Fruit fly (Drosophila melanogaster) whole organism, embryonic: ENCODE results near the gene CG7916.

ENCODE experiments used
- Ada2b ChIP-seq: fragments of 200-800 bp; sonication (Bioruptor generic); IDR thresholded peaks from 2 replicates; pipeline ENCODE4 v1.3.6; 2022; ENCODE audit warnings: missing biosample characterization, missing genetic modification characterization
- CG11085 ChIP-seq: fragments of 200-800 bp; sonication (Bioruptor generic); IDR thresholded peaks from 2 replicates; pipeline ENCODE4 v1.3.6; 2022; ENCODE audit warnings: missing biosample characterization, missing genetic modification characterization
- CG13123 ChIP-seq: fragments of 200-800 bp; sonication (Bioruptor generic); optimal IDR thresholded peaks from 2 replicates; lab custom pipeline; 2016; ENCODE audit warnings: missing biosample characterization, missing genetic modification characterization
- CG13894 ChIP-seq: fragments of 200-800 bp; sonication (Bioruptor generic); optimal IDR thresholded peaks from 3 replicates; lab custom pipeline; 2018; ENCODE audit warnings: missing biosample characterization, mild to moderate bottlenecking, missing genetic modification characterization, moderate library complexity
- CG17361 ChIP-seq: fragments of 200-800 bp; sonication (Bioruptor generic); IDR thresholded peaks from 3 replicates; pipeline ENCODE4 v1.3.6; 2022; ENCODE audit warnings: missing biosample characterization, missing genetic modification characterization
- CG17912 ChIP-seq: fragments of 200-800 bp; sonication (Bioruptor generic); optimal IDR thresholded peaks from 2 replicates; lab custom pipeline; 2018; ENCODE audit warnings: missing biosample characterization, mild to moderate bottlenecking, missing genetic modification characterization
- CG1832 ChIP-seq: fragments of 200-800 bp; sonication (Bioruptor generic); optimal IDR thresholded peaks from 2 replicates; lab custom pipeline; 2017; ENCODE audit warnings: missing biosample characterization, mild to moderate bottlenecking, missing genetic modification characterization, inconsistent platforms
- CG18764 ChIP-seq: fragments of 200-800 bp; sonication (Bioruptor generic); optimal IDR thresholded peaks from 3 replicates; lab custom pipeline; 2016; ENCODE audit warnings: missing biosample characterization, missing genetic modification characterization
- CG2116 ChIP-seq: fragments of 200-800 bp; sonication (Bioruptor generic); optimal IDR thresholded peaks from 3 replicates; lab custom pipeline; 2018; ENCODE audit warnings: missing biosample characterization, mild to moderate bottlenecking, missing genetic modification characterization
- CG30020 ChIP-seq: fragments of 200-800 bp; optimal IDR thresholded peaks from 2 replicates; lab custom pipeline; 2019; ENCODE audit warnings: missing biosample characterization, mild to moderate bottlenecking, missing genetic modification characterization, moderate library complexity
- CG34224 ChIP-seq: fragments of 200-800 bp; sonication (Bioruptor generic); IDR thresholded peaks from 3 replicates; pipeline ENCODE4 v1.3.6; 2022; ENCODE audit warnings: missing biosample characterization, missing genetic modification characterization; ENCODE audit not compliant: partially characterized antibody
- CG4282 ChIP-seq: fragments of 200-800 bp; sonication (Bioruptor generic); optimal IDR thresholded peaks from 2 replicates; lab custom pipeline; 2016; ENCODE audit warnings: missing biosample characterization, missing genetic modification characterization
- CG4404 ChIP-seq: fragments of 200-800 bp; sonication (Bioruptor generic); IDR thresholded peaks from 2 replicates; pipeline ENCODE4 v1.3.6; 2022; ENCODE audit warnings: missing biosample characterization, missing genetic modification characterization
- CG6813 ChIP-seq: fragments of 200-800 bp; sonication (Bioruptor generic); optimal IDR thresholded peaks from 2 replicates; lab custom pipeline; 2017; ENCODE audit warnings: missing biosample characterization, missing genetic modification characterization, mild to moderate bottlenecking, moderate library complexity, missing genetic modification reagents
- CG7928 ChIP-seq: fragments of 200-800 bp; sonication (Bioruptor generic); optimal IDR thresholded peaks from 2 replicates; lab custom pipeline; 2017; ENCODE audit warnings: missing biosample characterization, mild to moderate bottlenecking, missing genetic modification characterization
- CG7963 ChIP-seq: fragments of 200-800 bp; sonication (Bioruptor generic); IDR thresholded peaks from 3 replicates; pipeline ENCODE4 v1.3.6; 2022; ENCODE audit warnings: missing biosample characterization, missing genetic modification characterization; ENCODE audit not compliant: partially characterized antibody
- CG9437 ChIP-seq: fragments of 200-800 bp; sonication (Bioruptor generic); optimal IDR thresholded peaks from 2 replicates; lab custom pipeline; 2018; ENCODE audit warnings: missing biosample characterization, mild to moderate bottlenecking, missing genetic modification characterization
- CG9727 ChIP-seq: fragments of 200-800 bp; sonication (Bioruptor generic); optimal IDR thresholded peaks from 3 replicates; lab custom pipeline; 2017; ENCODE audit warnings: missing biosample characterization, mild to moderate bottlenecking, missing genetic modification characterization
- CG9797 ChIP-seq: fragments of 200-800 bp; sonication (Bioruptor generic); optimal IDR thresholded peaks from 3 replicates; lab custom pipeline; 2018; ENCODE audit warnings: missing biosample characterization, mild to moderate bottlenecking, missing genetic modification characterization
- CG9876 ChIP-seq: fragments of 200-800 bp; sonication (Bioruptor generic); optimal IDR thresholded peaks from 2 replicates; lab custom pipeline; 2016; ENCODE audit warnings: missing biosample characterization, missing genetic modification characterization
- CG9932 ChIP-seq: fragments of 200-800 bp; sonication (Bioruptor generic); IDR thresholded peaks from 2 replicates; pipeline ENCODE4 v1.3.6; 2022; ENCODE audit warnings: missing biosample characterization, missing genetic modification characterization
- Dad ChIP-seq: fragments of 200-800 bp; sonication (Bioruptor generic); optimal IDR thresholded peaks from 3 replicates; lab custom pipeline; 2016; ENCODE audit warnings: missing biosample characterization, missing genetic modification characterization
- MTF-1 ChIP-seq: fragments of 200-800 bp; sonication (Bioruptor generic); optimal IDR thresholded peaks from 2 replicates; lab custom pipeline; 2018; ENCODE audit warnings: missing biosample characterization, mild to moderate bottlenecking, missing genetic modification characterization, borderline replicate concordance
- Meics ChIP-seq: fragments of 200-800 bp; sonication (Bioruptor generic); optimal IDR thresholded peaks from 2 replicates; lab custom pipeline; 2017; ENCODE audit warnings: missing biosample characterization, mild to moderate bottlenecking, missing genetic modification characterization
- Mrtf ChIP-seq: fragments of 200-800 bp; sonication (Bioruptor generic); IDR thresholded peaks from 3 replicates; pipeline ENCODE4 v1.3.6; 2022; ENCODE audit warnings: missing biosample characterization, missing genetic modification characterization
- NK7.1 ChIP-seq: fragments of 200-800 bp; sonication (Bioruptor generic); optimal IDR thresholded peaks from 3 replicates; lab custom pipeline; 2016; ENCODE audit warnings: missing biosample characterization, missing genetic modification characterization
- NfI ChIP-seq: fragments of 200-800 bp; sonication (Bioruptor generic); optimal IDR thresholded peaks from 3 replicates; lab custom pipeline; 2018; ENCODE audit warnings: missing biosample characterization, mild to moderate bottlenecking, missing genetic modification characterization, moderate library complexity
- Sin3A ChIP-seq: fragments of >200 bp; optimal IDR thresholded peaks from 2 replicates; lab custom pipeline; 2018
- Stat92E ChIP-seq, 3 experiments: fragments of >200 bp in 2 of 3; fragments of 200-800 bp in 1 of 3; sonication (Bioruptor generic) in 1 of 3; optimal IDR thresholded peaks; 2 replicates each; lab custom pipeline; 2017 to 2019; ENCODE audit warnings: missing biosample characterization in 3 of 3, missing genetic modification characterization in 3 of 3, mild to moderate bottlenecking in 1 of 3, moderate library complexity in 1 of 3
- Trl ChIP-seq, 3 experiments: fragments of >200 bp in 2 of 3; fragments of 200-800 bp in 1 of 3; sonication (Bioruptor generic) in 1 of 3; optimal IDR thresholded peaks; 2 replicates in 1 of 3; 3 replicates in 2 of 3; lab custom pipeline; 2016 to 2017; ENCODE audit warnings: missing biosample characterization in 1 of 3, missing genetic modification characterization in 1 of 3
- al ChIP-seq: fragments of 200-800 bp; sonication (Bioruptor generic); IDR thresholded peaks from 2 replicates; pipeline ENCODE4 v1.3.6; 2022; ENCODE audit warnings: missing biosample characterization, missing genetic modification characterization
- bigmax ChIP-seq: fragments of 200-800 bp; sonication (Bioruptor generic); optimal IDR thresholded peaks from 2 replicates; lab custom pipeline; 2018; ENCODE audit warnings: missing biosample characterization, mild to moderate bottlenecking, missing genetic modification characterization
- croc ChIP-seq: fragments of 200-800 bp; sonication (Bioruptor generic); conservative IDR thresholded peaks from 3 replicates; pipeline ENCODE4 v1.3.6; 2022; ENCODE audit warnings: missing biosample characterization, missing genetic modification characterization
- crol ChIP-seq: fragments of 200-800 bp; sonication (Bioruptor generic); IDR thresholded peaks from 2 replicates; pipeline ENCODE4 v1.3.6; 2022; ENCODE audit warnings: missing biosample characterization, missing genetic modification characterization
- dimm ChIP-seq: fragments of 200-800 bp; sonication (Bioruptor generic); IDR thresholded peaks from 2 replicates; pipeline ENCODE4 v1.3.6; 2022; ENCODE audit warnings: missing biosample characterization, missing genetic modification characterization
- esg ChIP-seq: fragments of 200-800 bp; sonication (Bioruptor generic); conservative IDR thresholded peaks from 2 replicates; pipeline ENCODE4 v1.3.6; 2022; ENCODE audit warnings: missing biosample characterization, missing genetic modification characterization
- ftz-f1 ChIP-seq: fragments of 200-800 bp; sonication (Bioruptor generic); optimal IDR thresholded peaks from 2 replicates; lab custom pipeline; 2016; ENCODE audit warnings: missing biosample characterization, missing genetic modification characterization
- fu2 ChIP-seq: fragments of 200-800 bp; sonication (Bioruptor generic); optimal IDR thresholded peaks from 2 replicates; lab custom pipeline; 2016; ENCODE audit warnings: missing biosample characterization, missing genetic modification characterization
- ind ChIP-seq: fragments of 200-800 bp; sonication (Bioruptor generic); optimal IDR thresholded peaks from 3 replicates; lab custom pipeline; 2016; ENCODE audit warnings: missing biosample characterization, missing genetic modification characterization
- knrl ChIP-seq: fragments of 200-800 bp; sonication (Bioruptor generic); IDR thresholded peaks from 3 replicates; pipeline ENCODE4 v1.3.6; 2022; ENCODE audit warnings: missing biosample characterization, missing genetic modification characterization; ENCODE audit not compliant: partially characterized antibody
- luna ChIP-seq: fragments of 200-800 bp; sonication (Bioruptor generic); optimal IDR thresholded peaks from 2 replicates; lab custom pipeline; 2016; ENCODE audit warnings: missing biosample characterization, missing genetic modification characterization
- pfk ChIP-seq: fragments of 200-800 bp; sonication (Bioruptor generic); optimal IDR thresholded peaks from 2 replicates; lab custom pipeline; 2018; ENCODE audit warnings: missing biosample characterization, mild to moderate bottlenecking, missing genetic modification characterization, moderate library complexity
- pum ChIP-seq: fragments of 200-800 bp; sonication (Bioruptor generic); optimal IDR thresholded peaks from 2 replicates; lab custom pipeline; 2016; ENCODE audit warnings: missing biosample characterization, missing genetic modification characterization
- row ChIP-seq: fragments of 200-800 bp; sonication (Bioruptor generic); IDR thresholded peaks from 3 replicates; pipeline ENCODE4 v1.3.6; 2022; ENCODE audit warnings: missing biosample characterization, missing genetic modification characterization
- sc ChIP-seq, 3 experiments: fragments of >200 bp in 2 of 3; fragments of 200-800 bp in 1 of 3; sonication (Bioruptor generic) in 1 of 3; optimal IDR thresholded peaks; 2 replicates in 2 of 3; 3 replicates in 1 of 3; lab custom pipeline; 2017; ENCODE audit warnings: mild to moderate bottlenecking in 1 of 3, missing biosample characterization in 1 of 3, missing genetic modification characterization in 1 of 3, missing genetic modification reagents in 1 of 3
- sens-2 ChIP-seq: fragments of 200-800 bp; sonication (Bioruptor generic); IDR thresholded peaks from 2 replicates; pipeline ENCODE4 v1.3.6; 2022; ENCODE audit warnings: missing biosample characterization, missing genetic modification characterization
- sug ChIP-seq: fragments of 200-800 bp; optimal IDR thresholded peaks from 2 replicates; lab custom pipeline; 2019; ENCODE audit warnings: missing biosample characterization, mild to moderate bottlenecking, missing genetic modification characterization, moderate library complexity

Gene CG7916

dm6 chr2L:13835002-13835910, 11.3 kb upstream of the CG7916 start, which contains the start of the genes mRpS23 and CenG1A (continued):
- peak; percentile 93 for TF ChIP-seq crol (GFP tag; lab: Robert Waterston, UW)
- no peak for TF ChIP-seq Trl (optimal IDR thresholded peaks at IDR 0.05; lab: Kevin White, UChicago)
- peak; percentile 100 for TF ChIP-seq Trl (GFP tag; optimal IDR thresholded peaks at IDR 0.05; lab: Kevin White, UChicago)
- peak; percentile 94 for TF ChIP-seq CG9797 (GFP tag; lab: Kevin White, UChicago)
- peak; percentile 100 for TF ChIP-seq Dad
- peak; percentile 89 for TF ChIP-seq bigmax
- TF ChIP-seq CG34224 (GFP tag; lab: Robert Waterston, UW) = peak; percentile 81
- peak; percentile 95 for TF ChIP-seq CG2116
- TF ChIP-seq Stat92E (GFP tag; optimal IDR thresholded peaks at IDR 0.05; lab: Kevin White, UChicago) = peak in 1 of 3 experiments; percentile 99
- peak; percentile 87 for TF ChIP-seq knrl (GFP tag; lab: Robert Waterston, UW)
- peak; percentile 96 for TF ChIP-seq CG9437 (GFP tag; lab: Kevin White, UChicago)
- peak; percentile 100 for TF ChIP-seq NfI (GFP tag; lab: Kevin White, UChicago)
- TF ChIP-seq CG9727 (GFP tag; lab: Kevin White, UChicago) = peak; percentile 99
- TF ChIP-seq pfk (GFP tag; lab: Kevin White, UChicago) = peak; percentile 81
- peak; percentile 100 for TF ChIP-seq CG6813 (GFP tag; lab: Kevin White, UChicago)
- peak; percentile 92 for TF ChIP-seq CG30020 (tag; lab: Kevin White, UChicago)
- TF ChIP-seq esg (GFP tag; lab: Robert Waterston, UW) = peak; percentile 100
- peak; percentile 94 for TF ChIP-seq ftz-f1 (GFP tag; lab: Kevin White, UChicago)
- TF ChIP-seq dimm = peak; percentile 99
- peak; percentile 100 for TF ChIP-seq row (GFP tag; lab: Robert Waterston, UW)
- TF ChIP-seq sc (optimal IDR thresholded peaks at IDR 0.05; lab: Kevin White, UChicago) = no peak
- peak; percentile 99 for TF ChIP-seq sc (GFP tag; optimal IDR thresholded peaks at IDR 0.05; lab: Kevin White, UChicago)
- peak; percentile 74; the same call in 2 of the 3 replicates for TF ChIP-seq CG7963 (GFP tag; lab: Robert Waterston, UW)
- TF ChIP-seq CG13123 (GFP tag; lab: Kevin White, UChicago) = peak; percentile 99
- peak; percentile 100 for TF ChIP-seq CG4404 (GFP tag; lab: Robert Waterston, UW)
- peak; percentile 100 for TF ChIP-seq sens-2 (GFP tag; lab: Robert Waterston, UW)
- TF ChIP-seq CG1832 (GFP tag; lab: Kevin White, UChicago) = no peak
- TF ChIP-seq fu2 (GFP tag; lab: Kevin White, UChicago) = peak; percentile 100
- peak; percentile 99 for TF ChIP-seq CG18764 (GFP tag; lab: Kevin White, UChicago)
- peak; percentile 100 for TF ChIP-seq Meics (GFP tag; lab: Kevin White, UChicago)
- peak; percentile 100 for TF ChIP-seq CG9932 (GFP tag; lab: Robert Waterston, UW)
- peak; percentile 99 for TF ChIP-seq sug
- TF ChIP-seq ind (GFP tag; lab: Kevin White, UChicago) = peak; percentile 100
- TF ChIP-seq Sin3A (lab: Kevin White, UChicago) = peak; percentile 55
- peak; percentile 100 for TF ChIP-seq Ada2b (GFP tag; lab: Robert Waterston, UW)
- TF ChIP-seq al (GFP tag; lab: Robert Waterston, UW) = peak; percentile 100
- peak; percentile 99 for TF ChIP-seq NK7.1
- peak; percentile 100 for TF ChIP-seq croc (GFP tag; lab: Robert Waterston, UW)
- peak; percentile 99 for TF ChIP-seq MTF-1 (GFP tag; lab: Kevin White, UChicago)
- TF ChIP-seq pum (GFP tag; lab: Kevin White, UChicago) = peak; percentile 100
- TF ChIP-seq CG17912 (GFP tag; lab: Kevin White, UChicago) = peak; percentile 99
- peak; percentile 88 for TF ChIP-seq CG7928 (GFP tag; lab: Kevin White, UChicago)
- TF ChIP-seq luna (GFP tag; lab: Kevin White, UChicago) = peak; percentile 99
- TF ChIP-seq Mrtf (GFP tag; lab: Robert Waterston, UW) = peak; percentile 100
- TF ChIP-seq CG17361 (GFP tag; lab: Robert Waterston, UW) = peak; percentile 99
- TF ChIP-seq CG9876 (GFP tag; lab: Kevin White, UChicago) = peak; percentile 99
- TF ChIP-seq CG13894 (tag; lab: Kevin White, UChicago) = peak; percentile 99
- TF ChIP-seq CG4282 (GFP tag; lab: Kevin White, UChicago) = peak; percentile 99
- TF ChIP-seq CG11085 (GFP tag; lab: Robert Waterston, UW) = peak; percentile 99
